Fruit fly (Drosophila melanogaster): ENCODE measurements around the gene CG6040.

dm6 chr3R:19093127-19093812, 3.5 kb upstream of the CG6040 start:
- peak; percentile 28 for TF ChIP-seq esn (GFP tag; optimal IDR thresholded peaks at IDR 0.05)
- no peak for TF ChIP-seq CG8119 (GFP tag; IDR thresholded peaks at IDR 0.05)
- TF ChIP-seq CG6854 (GFP tag; optimal IDR thresholded peaks at IDR 0.05): no peak
- no peak for TF ChIP-seq CG34406 (GFP tag; optimal IDR thresholded peaks at IDR 0.05)
- no peak for TF ChIP-seq CG7368 (GFP tag; optimal IDR thresholded peaks at IDR 0.05)
- peak; percentile 34 for TF ChIP-seq pdm3 (GFP tag; optimal IDR thresholded peaks at IDR 0.05)
- TF ChIP-seq net (GFP tag; optimal IDR thresholded peaks at IDR 0.05): peak; percentile 8
- peak; percentile 17 for TF ChIP-seq CG3919 (GFP tag; optimal IDR thresholded peaks at IDR 0.05)
- no peak for TF ChIP-seq CG6792 (GFP tag; optimal IDR thresholded peaks at IDR 0.05)
- TF ChIP-seq Eip75B (GFP tag; optimal IDR thresholded peaks at IDR 0.05): peak; percentile 28

Data from whole organism, prepupa.